Worm (Caenorhabditis elegans) whole organism, L4 larva: Measurements from ENCODE around the gene F53B3.5.

ENCODE experiments used
- arid-1 ChIP-seq: fragments of 200-800 bp; sonication (Bioruptor generic); conservative IDR thresholded peaks from 2 replicates; pipeline ENCODE4 v1.3.6; 2022; ENCODE audit warnings: missing genetic modification reagents, missing genetic modification characterization, missing compliant biosample characterization
- dmd-6 ChIP-seq: fragments of 200-800 bp; sonication (Bioruptor generic); IDR thresholded peaks from 2 replicates; pipeline ENCODE4 v1.3.6; 2022; ENCODE audit warnings: missing genetic modification reagents, missing genetic modification characterization, missing compliant biosample characterization
- dve-1 ChIP-seq: sonication (generic microtip); optimal IDR thresholded peaks from 2 replicates; lab custom pipeline; 2017; ENCODE audit warnings: antibody characterized with exemption, mild to moderate bottlenecking, missing genetic modification characterization, missing compliant biosample characterization; ENCODE audit not compliant: insufficient read depth
- fkh-10 ChIP-seq: fragments of 150-350 bp; optimal IDR thresholded peaks from 2 replicates; lab custom pipeline; 2014; ENCODE audit warnings: missing biosample characterization, missing genetic modification reagents, missing genetic modification characterization
- jun-1 ChIP-seq: fragments of 150-350 bp; optimal IDR thresholded peaks from 2 replicates; lab custom pipeline; 2014; ENCODE audit warnings: missing biosample characterization, missing genetic modification reagents, missing genetic modification characterization
- lin-15B ChIP-seq: fragments of 150-350 bp; sonication (generic microtip); optimal IDR thresholded peaks from 3 replicates; lab custom pipeline; 2014; ENCODE audit warnings: missing biosample characterization, missing genetic modification characterization
- lsy-2 ChIP-seq, 2 experiments: fragments of 150-350 bp in 1 of 2; sonication (generic microtip) in 1 of 2; optimal IDR thresholded peaks; 2 replicates each; lab custom pipeline; 2014 to 2017; ENCODE audit warnings: missing biosample characterization in 2 of 2, missing genetic modification characterization in 2 of 2

ce11 chrX:2907296-2907873 lies 28.0 kb upstream of the F53B3.5 start:
- no peak for TF ChIP-seq fkh-10 (GFP tag; lab: Kevin White, UChicago)
- no peak for TF ChIP-seq lsy-2 (tag; optimal IDR thresholded peaks at IDR 0.05; lab: Kevin White, UChicago)
- TF ChIP-seq arid-1, result no peak
- no peak for TF ChIP-seq dve-1
- TF ChIP-seq lin-15B (tag; lab: Kevin White, UChicago), result no peak
- TF ChIP-seq jun-1, result no peak
- TF ChIP-seq dmd-6 (GFP tag; lab: Robert Waterston, UW), result no peak
